Fruit fly (Drosophila melanogaster): Measurements from ENCODE around the gene xit.

Gene xit

dm6 chrX:6795987-6796691, 24.7 kb upstream of the xit start (continued):
- no peak for TF ChIP-seq ham (GFP tag; IDR thresholded peaks at IDR 0.05)
- TF ChIP-seq p53 (GFP tag; optimal IDR thresholded peaks at IDR 0.05): no peak
- peak; percentile 58 for TF ChIP-seq cg (GFP tag; optimal IDR thresholded peaks at IDR 0.05)
- TF ChIP-seq H15 (GFP tag; IDR thresholded peaks at IDR 0.05): 0 out of 3 replicates have a peak, but pooled peaks have one; percentile 10
- TF ChIP-seq Pdp1 (GFP tag; optimal IDR thresholded peaks at IDR 0.05): peak; percentile 13 to 16
- peak; percentile 19 for TF ChIP-seq unpg (GFP tag; optimal IDR thresholded peaks at IDR 0.05)
- no peak for TF ChIP-seq Lpt (GFP tag; optimal IDR thresholded peaks at IDR 0.05)
- TF ChIP-seq caup (GFP tag; optimal IDR thresholded peaks at IDR 0.05; ENCODE audit: severe bottlenecking): peak; percentile 1
- peak in 1 of 2 experiments; percentile 56 for TF ChIP-seq eve (GFP tag; optimal IDR thresholded peaks at IDR 0.05)
- no peak for TF ChIP-seq CG7372 (GFP tag; IDR thresholded peaks at IDR 0.05)
- no peak for TF ChIP-seq ATbp (GFP tag; optimal IDR thresholded peaks at IDR 0.05)
- TF ChIP-seq CG17328 (GFP tag; IDR thresholded peaks at IDR 0.05): no peak
- TF ChIP-seq D19B (GFP tag; optimal IDR thresholded peaks at IDR 0.05): peak; percentile 11
- TF ChIP-seq HLH4C (GFP tag; IDR thresholded peaks at IDR 0.05; ENCODE audit: partially characterized antibody): no peak
- TF ChIP-seq CG30020 (tag; optimal IDR thresholded peaks at IDR 0.05): no peak
- peak; percentile 13 for TF ChIP-seq phol (tag; optimal IDR thresholded peaks at IDR 0.05)
- TF ChIP-seq Stat92E (GFP tag; optimal IDR thresholded peaks at IDR 0.05): no peak
- TF ChIP-seq CG2120 (GFP tag; optimal IDR thresholded peaks at IDR 0.05): peak; percentile 49
- peak; percentile 10 for TF ChIP-seq crc (GFP tag; optimal IDR thresholded peaks at IDR 0.05)
- no peak for TF ChIP-seq vfl (GFP tag; optimal IDR thresholded peaks at IDR 0.05)
- 0 out of 2 replicates have a peak, but pooled peaks have one; percentile 37 for TF ChIP-seq CG14014 (GFP tag; IDR thresholded peaks at IDR 0.05)
- TF ChIP-seq Hr78 (GFP tag; optimal IDR thresholded peaks at IDR 0.05): peak in 1 of 2 experiments; percentile 30
- peak; percentile 30 for TF ChIP-seq CG7556 (GFP tag; optimal IDR thresholded peaks at IDR 0.05)
- no peak for TF ChIP-seq CG6854 (GFP tag; optimal IDR thresholded peaks at IDR 0.05)
- TF ChIP-seq z (GFP tag; IDR thresholded peaks at IDR 0.05): no peak
- TF ChIP-seq PHDP (tag; optimal IDR thresholded peaks at IDR 0.05): peak; percentile 33
- TF ChIP-seq Nf-YB (GFP tag; optimal IDR thresholded peaks at IDR 0.05): no peak
- no peak for TF ChIP-seq dmrt11E (tag; optimal IDR thresholded peaks at IDR 0.05)
- TF ChIP-seq CG7839 (tag; optimal IDR thresholded peaks at IDR 0.05): peak; percentile 9
- peak; percentile 13 for TF ChIP-seq CG12391 (tag; optimal IDR thresholded peaks at IDR 0.05)
- no peak for TF ChIP-seq Vsx1 (GFP tag; optimal IDR thresholded peaks at IDR 0.05)
- peak; percentile 55 for TF ChIP-seq Abd-B (GFP tag; optimal IDR thresholded peaks at IDR 0.05)
- no peak for TF ChIP-seq Tbp (GFP tag; optimal IDR thresholded peaks at IDR 0.05)
- peak; percentile 31 for TF ChIP-seq lilli (GFP tag; optimal IDR thresholded peaks at IDR 0.05)
- peak; percentile 28; the same call in 1 of the 2 replicates for TF ChIP-seq slbo (GFP tag; IDR thresholded peaks at IDR 0.05)
- no peak for TF ChIP-seq CG4360 (GFP tag; IDR thresholded peaks at IDR 0.05)
- TF ChIP-seq prd (optimal IDR thresholded peaks at IDR 0.05): no peak
- peak; percentile 10; the same call in 1 of the 3 replicates for TF ChIP-seq prd (GFP tag; IDR thresholded peaks at IDR 0.05)
- peak; percentile 70 for TF ChIP-seq sens (GFP tag)
- 0 out of 2 replicates have a peak, but pooled peaks have one; percentile 10 for TF ChIP-seq CG6689 (GFP tag; IDR thresholded peaks at IDR 0.05)
- no peak for TF ChIP-seq pnt (GFP tag; optimal IDR thresholded peaks at IDR 0.05)
- no peak for TF ChIP-seq zen (tag; optimal IDR thresholded peaks at IDR 0.05)
- TF ChIP-seq CG4854 (GFP tag; optimal IDR thresholded peaks at IDR 0.05): no peak
- TF ChIP-seq CG8944 (GFP tag; optimal IDR thresholded peaks at IDR 0.05): peak; percentile 5
- TF ChIP-seq NfI (GFP tag; optimal IDR thresholded peaks at IDR 0.05): peak; percentile 41
- TF ChIP-seq Ssrp (tag; optimal IDR thresholded peaks at IDR 0.05): peak; percentile 4
- no peak for TF ChIP-seq Elba2 (GFP tag; optimal IDR thresholded peaks at IDR 0.05)
- no peak for TF ChIP-seq dm (GFP tag; optimal IDR thresholded peaks at IDR 0.05)
- no peak for TF ChIP-seq CG10431 (GFP tag; optimal IDR thresholded peaks at IDR 0.05)
